Fruit fly (Drosophila melanogaster): ENCODE data around the gene Sk2.

dm6 chr3L:3045256-3045743 is 1.6 kb upstream of the Sk2 start:
- peak; percentile 28 for TF ChIP-seq CG7045 (GFP tag; optimal IDR thresholded peaks at IDR 0.05)
- no peak for TF ChIP-seq Mnt (GFP tag; optimal IDR thresholded peaks at IDR 0.05)
- TF ChIP-seq ovo (GFP tag; optimal IDR thresholded peaks at IDR 0.05) = no peak
- TF ChIP-seq CG11617 (GFP tag; optimal IDR thresholded peaks at IDR 0.05) = peak; percentile 9
- peak; percentile 65 for TF ChIP-seq CG7101 (tag; optimal IDR thresholded peaks at IDR 0.05)
- TF ChIP-seq kay (GFP tag; ENCODE audit: borderline replicate concordance) = no peak
- no peak for TF ChIP-seq Clk (GFP tag; optimal IDR thresholded peaks at IDR 0.05)
- TF ChIP-seq CG1620 (GFP tag; optimal IDR thresholded peaks at IDR 0.05) = no peak
- no peak for TF ChIP-seq Hr96 (GFP tag; optimal IDR thresholded peaks at IDR 0.05)
- TF ChIP-seq CG14711 (tag; optimal IDR thresholded peaks at IDR 0.05) = peak; percentile 56
- no peak for TF ChIP-seq cnc (optimal IDR thresholded peaks at IDR 0.05)
- peak; percentile 29 for TF ChIP-seq CG12768 (GFP tag; optimal IDR thresholded peaks at IDR 0.05)

Data from whole organism, adult.